Worm (Caenorhabditis elegans): ENCODE data around the gene C16E9.1.

ce11 chrX:6967057-6967456 lies 27.0 kb downstream of the C16E9.1 start, which contains the start of gene F01E11.3:
- no peak for TF ChIP-seq dao-5 (tag; optimal IDR thresholded peaks at IDR 0.05)
- no peak for TF ChIP-seq him-1 (tag; optimal IDR thresholded peaks at IDR 0.05)
- TF ChIP-seq W03F9.2 (tag; optimal IDR thresholded peaks at IDR 0.05) = no peak
